Worm (Caenorhabditis elegans): Measurements from ENCODE around the gene R31.2.

The R31.2 gene

ce11 chrV:11879732-11880131, 37.6 kb upstream of the R31.2 start, which contains the start of gene sulp-5 (continued):
- no peak for TF ChIP-seq ccch-3 (GFP tag; optimal IDR thresholded peaks at IDR 0.05)
- no peak for TF ChIP-seq sea-2 (GFP tag; IDR thresholded peaks at IDR 0.05)

- TF ChIP-seq zfh-2 (GFP tag; conservative IDR thresholded peaks at IDR 0.05) = no peak
- TF ChIP-seq gei-17 (GFP tag; optimal IDR thresholded peaks at IDR 0.05) = no peak
- no peak for TF ChIP-seq Y67H2A.10 (GFP tag; conservative IDR thresholded peaks at IDR 0.05)
- TF ChIP-seq nhr-80 (tag; optimal IDR thresholded peaks at IDR 0.05) = no peak
- TF ChIP-seq sea-2 (GFP tag; IDR thresholded peaks at IDR 0.05) = no peak
- no peak for TF ChIP-seq aptf-3 (GFP tag; IDR thresholded peaks at IDR 0.05)
- TF ChIP-seq Y79H2A.3 (GFP tag; conservative IDR thresholded peaks at IDR 0.05) = no peak
Measured at ce11 chrV:11883215-11883614, 34.2 kb upstream of the R31.2 start.

- TF ChIP-seq pha-4 (tag; optimal IDR thresholded peaks at IDR 0.05) = peak; percentile 33
- no peak for TF ChIP-seq gei-17 (GFP tag; optimal IDR thresholded peaks at IDR 0.05)
- TF ChIP-seq nhr-80 (tag; optimal IDR thresholded peaks at IDR 0.05) = peak; percentile 75
Measured at ce11 chrV:11885087-11885486, 32.3 kb upstream of the R31.2 start.

- TF ChIP-seq Y95B8A.8 (GFP tag; IDR thresholded peaks at IDR 0.05) (no peak), C06A6.2 (GFP tag; conservative IDR thresholded peaks at IDR 0.05) (0 out of 2 replicates have a peak, but pooled peaks have one; percentile 13), egl-44 (GFP tag; IDR thresholded peaks at IDR 0.05) (0 out of 2 replicates have a peak, but pooled peaks have one; percentile 61), chd-7 (tag; optimal IDR thresholded peaks at IDR 0.05) (peak; percentile 49), K12H6.12 (tag; optimal IDR thresholded peaks at IDR 0.05) (peak; percentile 9), ztf-3 (GFP tag; optimal IDR thresholded peaks at IDR 0.05) (no peak), ztf-26 (tag; optimal IDR thresholded peaks at IDR 0.05) (peak; percentile 63), ceh-91 (GFP tag; IDR thresholded peaks at IDR 0.05) (no peak), F49E8.2 (tag; optimal IDR thresholded peaks at IDR 0.05; ENCODE audit: insufficient read depth) (no peak), let-526 (GFP tag; IDR thresholded peaks at IDR 0.05) (peak; percentile 30; the same call in 1 of the 2 replicates), B0336.3 (GFP tag; IDR thresholded peaks at IDR 0.05) (peak; percentile 43; the same call in 1 of the 2 replicates), nhr-179 (tag; optimal IDR thresholded peaks at IDR 0.05) (no peak), nhr-80 (tag; optimal IDR thresholded peaks at IDR 0.05) (peak; percentile 72), nhr-120 (GFP tag; IDR thresholded peaks at IDR 0.05) (no peak), snpc-4 (GFP tag; optimal IDR thresholded peaks at IDR 0.05) (no peak), snpc-4 (tag; optimal IDR thresholded peaks at IDR 0.05) (peak in 2 of 4 experiments; percentile 3 to 66), tbp1 (GFP tag; optimal IDR thresholded peaks at IDR 0.05) (peak; percentile 30), tlf-1 (GFP tag; optimal IDR thresholded peaks at IDR 0.05) (peak; percentile 43), pha-4 (tag; optimal IDR thresholded peaks at IDR 0.05) (peak; percentile 47), somi-1 (GFP tag; optimal IDR thresholded peaks at IDR 0.05) (peak; percentile 73), lin-26 (GFP tag; IDR thresholded peaks at IDR 0.05) (no peak), let-607 (tag; optimal IDR thresholded peaks at IDR 0.05) (peak in 1 of 2 experiments; percentile 45), zim-3 (tag; optimal IDR thresholded peaks at IDR 0.05) (no peak), K11D2.4 (GFP tag; IDR thresholded peaks at IDR 0.05) (0 out of 2 replicates have a peak, but pooled peaks have one; percentile 41), akir-1 (GFP tag; optimal IDR thresholded peaks at IDR 0.05) (no peak), lin-40 (tag; optimal IDR thresholded peaks at IDR 0.05) (peak; percentile 34), ztf-22 (GFP tag; optimal IDR thresholded peaks at IDR 0.05) (peak; percentile 51), cebp-1 (GFP tag; IDR thresholded peaks at IDR 0.05) (no peak), cebp-1 (tag; optimal IDR thresholded peaks at IDR 0.05) (peak; percentile 70), lin-54 (GFP tag; optimal IDR thresholded peaks at IDR 0.05) (peak; percentile 18), atf-7 (tag; optimal IDR thresholded peaks at IDR 0.05) (no peak)
Measured at ce11 chrV:11885939-11886338, 31.4 kb upstream of the R31.2 start.

All from whole organism, young adult.